Fruit fly (Drosophila melanogaster) whole organism, embryonic: ENCODE results near the gene dmrt93B.

Source experiments
- CG10267 ChIP-seq: fragments of 200-800 bp; sonication (Bioruptor generic); optimal IDR thresholded peaks from 2 replicates; lab custom pipeline; 2018; ENCODE audit warnings: missing biosample characterization, mild to moderate bottlenecking, missing genetic modification characterization, moderate library complexity
- CG12659 ChIP-seq: fragments of 200-800 bp; sonication (Bioruptor generic); optimal IDR thresholded peaks from 3 replicates; lab custom pipeline; 2017; ENCODE audit warnings: mild to moderate bottlenecking, missing biosample characterization, missing genetic modification reagents, missing genetic modification characterization
- CG13624 ChIP-seq: fragments of 200-800 bp; sonication (Bioruptor generic); optimal IDR thresholded peaks from 2 replicates; lab custom pipeline; 2016; ENCODE audit warnings: missing biosample characterization, missing genetic modification characterization
- CG15601 ChIP-seq: fragments of 200-800 bp; sonication (Bioruptor generic); optimal IDR thresholded peaks from 3 replicates; lab custom pipeline; 2019; ENCODE audit warnings: missing biosample characterization, mild to moderate bottlenecking, missing genetic modification characterization, moderate library complexity
- CG16813 ChIP-seq: fragments of 200-800 bp; sonication (Bioruptor generic); IDR thresholded peaks from 3 replicates; pipeline ENCODE4 v1.3.6; 2022; ENCODE audit warnings: missing biosample characterization, missing genetic modification characterization; ENCODE audit not compliant: partially characterized antibody
- CG17186 ChIP-seq: fragments of 200-800 bp; sonication (Bioruptor generic); optimal IDR thresholded peaks from 3 replicates; lab custom pipeline; 2017; ENCODE audit warnings: missing biosample characterization, missing genetic modification reagents, missing genetic modification characterization
- CG2116 ChIP-seq: fragments of 200-800 bp; sonication (Bioruptor generic); optimal IDR thresholded peaks from 3 replicates; lab custom pipeline; 2018; ENCODE audit warnings: missing biosample characterization, mild to moderate bottlenecking, missing genetic modification characterization
- CG2712 ChIP-seq: fragments of 200-800 bp; optimal IDR thresholded peaks from 3 replicates; lab custom pipeline; 2019; ENCODE audit warnings: missing biosample characterization, mild to moderate bottlenecking, missing genetic modification characterization, moderate library complexity
- CG31224 ChIP-seq: fragments of 200-800 bp; sonication (Bioruptor generic); IDR thresholded peaks from 2 replicates; pipeline ENCODE4 v1.3.6; 2022; ENCODE audit warnings: missing biosample characterization, missing genetic modification characterization
- CG4360 ChIP-seq: fragments of 200-800 bp; sonication (Bioruptor generic); IDR thresholded peaks from 2 replicates; pipeline ENCODE4 v1.3.6; 2022; ENCODE audit warnings: missing biosample characterization, missing genetic modification characterization
- CG4820 ChIP-seq: fragments of 200-800 bp; sonication (Bioruptor generic); optimal IDR thresholded peaks from 3 replicates; lab custom pipeline; 2016; ENCODE audit warnings: missing biosample characterization, missing genetic modification characterization
- CG6689 ChIP-seq: fragments of 200-800 bp; sonication (Bioruptor generic); IDR thresholded peaks from 2 replicates; pipeline ENCODE4 v1.3.6; 2022; ENCODE audit warnings: missing biosample characterization, missing genetic modification characterization
- CG6791 ChIP-seq: fragments of 200-800 bp; sonication (Bioruptor generic); IDR thresholded peaks from 3 replicates; pipeline ENCODE4 v1.3.6; 2022; ENCODE audit warnings: missing biosample characterization, missing genetic modification characterization; ENCODE audit not compliant: partially characterized antibody
- CG8944 ChIP-seq: fragments of 200-800 bp; sonication (Bioruptor generic); optimal IDR thresholded peaks from 3 replicates; lab custom pipeline; 2016; ENCODE audit warnings: missing biosample characterization, missing genetic modification characterization
- CoRest ChIP-seq: fragments of 200-800 bp; sonication (Bioruptor generic); optimal IDR thresholded peaks from 3 replicates; lab custom pipeline; 2018; ENCODE audit warnings: missing biosample characterization, mild to moderate bottlenecking, missing genetic modification characterization, moderate library complexity
- Dip3 ChIP-seq: fragments of 200-800 bp; sonication (Bioruptor generic); optimal IDR thresholded peaks from 3 replicates; lab custom pipeline; 2016; ENCODE audit warnings: missing biosample characterization, missing genetic modification characterization
- E2f1 ChIP-seq: fragments of 200-800 bp; sonication (Bioruptor generic); IDR thresholded peaks from 2 replicates; pipeline ENCODE4 v1.3.6; 2022; ENCODE audit warnings: missing biosample characterization, missing genetic modification characterization
- E2f2 ChIP-seq: fragments of 200-800 bp; sonication (Bioruptor generic); IDR thresholded peaks from 2 replicates; pipeline ENCODE4 v1.3.6; 2022; ENCODE audit warnings: missing biosample characterization, missing genetic modification characterization
- Fer1 ChIP-seq: fragments of 200-800 bp; sonication (Bioruptor generic); optimal IDR thresholded peaks from 2 replicates; lab custom pipeline; 2017; ENCODE audit warnings: missing biosample characterization, mild to moderate bottlenecking, missing genetic modification characterization
- Gug ChIP-seq: fragments of 200-800 bp; sonication (Bioruptor generic); IDR thresholded peaks from 4 replicates; pipeline ENCODE4 v1.3.6; 2022; ENCODE audit warnings: missing biosample characterization, missing genetic modification characterization
- HLH4C ChIP-seq: fragments of 200-800 bp; sonication (Bioruptor generic); IDR thresholded peaks from 3 replicates; pipeline ENCODE4 v1.3.6; 2022; ENCODE audit warnings: missing biosample characterization, missing genetic modification characterization; ENCODE audit not compliant: partially characterized antibody
- HmgD ChIP-seq: fragments of 200-800 bp; sonication (Bioruptor generic); optimal IDR thresholded peaks from 3 replicates; lab custom pipeline; 2016; ENCODE audit warnings: missing biosample characterization, missing genetic modification characterization
- HmgZ ChIP-seq: fragments of 200-800 bp; sonication (Bioruptor generic); optimal IDR thresholded peaks from 2 replicates; lab custom pipeline; 2018; ENCODE audit warnings: missing biosample characterization, mild to moderate bottlenecking, missing genetic modification characterization
- Hmr ChIP-seq: fragments of 200-800 bp; sonication (Bioruptor generic); optimal IDR thresholded peaks from 3 replicates; lab custom pipeline; 2017; ENCODE audit warnings: mild to moderate bottlenecking, missing biosample characterization, missing genetic modification reagents, missing genetic modification characterization
- Lhr ChIP-seq: fragments of 200-800 bp; sonication (Bioruptor generic); optimal IDR thresholded peaks from 3 replicates; lab custom pipeline; 2017; ENCODE audit warnings: mild to moderate bottlenecking, missing biosample characterization, missing genetic modification reagents, missing genetic modification characterization
- MESR4 ChIP-seq: fragments of 200-800 bp; sonication (Bioruptor generic); optimal IDR thresholded peaks from 2 replicates; lab custom pipeline; 2018; ENCODE audit warnings: missing biosample characterization, mild to moderate bottlenecking, missing genetic modification characterization, moderate library complexity
- Max ChIP-seq: fragments of 200-800 bp; sonication (Bioruptor generic); optimal IDR thresholded peaks from 2 replicates; lab custom pipeline; 2016; ENCODE audit warnings: missing biosample characterization, mild to moderate bottlenecking, missing genetic modification characterization
- Med ChIP-seq: fragments of 200-800 bp; sonication (Bioruptor generic); peaks from one replicate; lab custom pipeline; 2016; ENCODE audit warnings: missing biosample characterization, missing genetic modification characterization, mild to moderate bottlenecking, inconsistent platforms, moderate library complexity
- NC2β ChIP-seq: fragments of 200-800 bp; sonication (Bioruptor generic); optimal IDR thresholded peaks from 2 replicates; lab custom pipeline; 2016; ENCODE audit warnings: missing biosample characterization, missing genetic modification characterization
- Nf-YB ChIP-seq: fragments of 200-800 bp; sonication (Bioruptor generic); optimal IDR thresholded peaks from 3 replicates; lab custom pipeline; 2019; ENCODE audit warnings: missing biosample characterization, mild to moderate bottlenecking, missing genetic modification characterization, moderate library complexity
- Nf-YC ChIP-seq: fragments of 200-800 bp; optimal IDR thresholded peaks from 3 replicates; lab custom pipeline; 2019; ENCODE audit warnings: missing biosample characterization, mild to moderate bottlenecking, missing genetic modification characterization, moderate library complexity
- Pdp1 ChIP-seq, 2 experiments: fragments of 200-800 bp; sonication (Bioruptor generic); optimal IDR thresholded peaks; 3 replicates each; lab custom pipeline; 2016; ENCODE audit warnings: missing biosample characterization in 2 of 2, missing genetic modification characterization in 2 of 2, mild to moderate bottlenecking in 1 of 2, moderate library complexity in 1 of 2
- Sin3A ChIP-seq: fragments of >200 bp; optimal IDR thresholded peaks from 2 replicates; lab custom pipeline; 2018
- ab ChIP-seq: fragments of 200-800 bp; sonication (Bioruptor generic); optimal IDR thresholded peaks from 2 replicates; lab custom pipeline; 2016; ENCODE audit warnings: missing biosample characterization, missing genetic modification characterization
- aop ChIP-seq: fragments of 200-800 bp; sonication (Bioruptor generic); IDR thresholded peaks from 2 replicates; pipeline ENCODE4 v1.3.6; 2022; ENCODE audit warnings: missing biosample characterization, missing genetic modification characterization
- chn ChIP-seq: fragments of 200-800 bp; sonication (Bioruptor generic); optimal IDR thresholded peaks from 2 replicates; lab custom pipeline; 2016; ENCODE audit warnings: missing biosample characterization, missing genetic modification characterization
- dm ChIP-seq: fragments of 200-800 bp; sonication (Bioruptor generic); optimal IDR thresholded peaks from 3 replicates; lab custom pipeline; 2016; ENCODE audit warnings: missing biosample characterization, missing genetic modification characterization
- dmrt99B ChIP-seq: fragments of 200-800 bp; sonication (Bioruptor generic); optimal IDR thresholded peaks from 2 replicates; lab custom pipeline; 2018; ENCODE audit warnings: missing biosample characterization, mild to moderate bottlenecking, missing genetic modification characterization, moderate library complexity
- grn ChIP-seq: fragments of 200-800 bp; sonication (Bioruptor generic); optimal IDR thresholded peaks from 3 replicates; lab custom pipeline; 2017; ENCODE audit warnings: missing biosample characterization, missing genetic modification characterization
- insv ChIP-seq, 2 experiments: fragments of 200-800 bp; sonication (Bioruptor generic); optimal IDR thresholded peaks; 3 replicates each; lab custom pipeline; 2016 to 2018; ENCODE audit warnings: missing biosample characterization in 2 of 2, missing genetic modification characterization in 2 of 2
- knrl ChIP-seq: fragments of 200-800 bp; sonication (Bioruptor generic); IDR thresholded peaks from 3 replicates; pipeline ENCODE4 v1.3.6; 2022; ENCODE audit warnings: missing biosample characterization, missing genetic modification characterization; ENCODE audit not compliant: partially characterized antibody
- mld ChIP-seq: fragments of 200-800 bp; sonication (Bioruptor generic); IDR thresholded peaks from 3 replicates; pipeline ENCODE4 v1.3.6; 2022; ENCODE audit warnings: missing biosample characterization, missing genetic modification characterization; ENCODE audit not compliant: partially characterized antibody
- nmo ChIP-seq: fragments of 200-800 bp; sonication (Bioruptor generic); optimal IDR thresholded peaks from 2 replicates; lab custom pipeline; 2018; ENCODE audit warnings: missing biosample characterization, mild to moderate bottlenecking, missing genetic modification characterization, moderate library complexity
- pita ChIP-seq: fragments of 200-800 bp; sonication (Bioruptor generic); optimal IDR thresholded peaks from 2 replicates; lab custom pipeline; 2017; ENCODE audit warnings: missing biosample characterization, mild to moderate bottlenecking, missing genetic modification characterization
- psq ChIP-seq: fragments of 200-800 bp; sonication (Bioruptor generic); optimal IDR thresholded peaks from 2 replicates; lab custom pipeline; 2017; ENCODE audit warnings: missing biosample characterization, missing genetic modification characterization
- pzg ChIP-seq: fragments of 200-800 bp; sonication (Bioruptor generic); optimal IDR thresholded peaks from 3 replicates; lab custom pipeline; 2018; ENCODE audit warnings: missing biosample characterization, mild to moderate bottlenecking, missing genetic modification characterization, moderate library complexity
- row ChIP-seq: fragments of 200-800 bp; sonication (Bioruptor generic); IDR thresholded peaks from 3 replicates; pipeline ENCODE4 v1.3.6; 2022; ENCODE audit warnings: missing biosample characterization, missing genetic modification characterization
- sd ChIP-seq: fragments of 200-800 bp; sonication (Bioruptor generic); optimal IDR thresholded peaks from 3 replicates; lab custom pipeline; 2018; ENCODE audit warnings: missing biosample characterization, mild to moderate bottlenecking, missing genetic modification characterization, moderate library complexity
- sens ChIP-seq: fragments of 200-800 bp; sonication (Bioruptor generic); peaks from one replicate; lab custom pipeline; 2016; ENCODE audit warnings: missing biosample characterization, missing genetic modification characterization
- usp ChIP-seq: fragments of >200 bp; optimal IDR thresholded peaks from 2 replicates; lab custom pipeline; 2017; ENCODE audit warnings: missing biosample characterization, missing genetic modification characterization
- zen ChIP-seq: fragments of 200-800 bp; sonication (Bioruptor generic); optimal IDR thresholded peaks from 3 replicates; lab custom pipeline; 2018; ENCODE audit warnings: missing biosample characterization, mild to moderate bottlenecking, missing genetic modification characterization, moderate library complexity

The dmrt93B gene

DNA sequence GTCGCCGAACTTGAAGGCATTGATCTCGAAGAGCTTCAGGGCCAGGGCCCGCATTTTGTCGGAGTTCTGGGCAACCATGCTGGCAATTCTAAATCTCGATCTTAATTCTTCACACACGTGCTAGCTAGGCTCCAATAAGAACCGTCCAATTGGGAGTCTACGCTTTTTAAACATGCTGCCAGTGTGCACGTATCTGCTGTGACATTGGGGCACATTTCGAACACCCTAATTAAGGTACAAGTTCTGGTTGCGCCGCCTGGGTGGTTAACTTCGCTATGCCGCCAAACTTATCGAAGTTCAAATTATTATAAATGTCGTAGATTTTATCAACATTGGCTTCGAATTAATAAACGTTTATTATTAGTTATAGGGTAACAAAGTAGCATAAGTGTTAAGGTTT lies 666 bp upstream of the dmrt93B start, which contains the start of gene r-l (continued):
- no peak for TF ChIP-seq psq (GFP tag; lab: Kevin White, UChicago)
- TF ChIP-seq MESR4 (GFP tag; lab: Kevin White, UChicago) = peak; percentile 62
- TF ChIP-seq CoRest (tag; lab: Kevin White, UChicago) = peak; percentile 45
- peak; percentile 45 for TF ChIP-seq CG10267 (tag; lab: Kevin White, UChicago)
- peak; percentile 69 for TF ChIP-seq CG13624 (GFP tag; lab: Kevin White, UChicago)
- peak; percentile 98 for TF ChIP-seq pzg (GFP tag; lab: Kevin White, UChicago)
- peak; percentile 86 for TF ChIP-seq HmgZ (tag; lab: Kevin White, UChicago)
- TF ChIP-seq dm (GFP tag; lab: Kevin White, UChicago) = peak; percentile 92
- TF ChIP-seq HmgD = peak; percentile 72
- TF ChIP-seq Lhr (GFP tag; lab: Kevin White, UChicago) = peak; percentile 79
- TF ChIP-seq CG4820 (GFP tag; lab: Kevin White, UChicago) = no peak
- TF ChIP-seq CG16813 = no peak
- TF ChIP-seq CG12659 (GFP tag; lab: Kevin White, UChicago) = peak; percentile 56
- TF ChIP-seq HLH4C = peak; percentile 19; the same call in 1 of the 3 replicates
- peak; percentile 95 for TF ChIP-seq CG17186 (GFP tag; lab: Kevin White, UChicago)
- no peak for TF ChIP-seq CG6689 (GFP tag; lab: Robert Waterston, UW)
- TF ChIP-seq CG15601 (tag; lab: Kevin White, UChicago) = peak; percentile 27
- TF ChIP-seq usp (GFP tag; lab: Kevin White, UChicago) = no peak
- TF ChIP-seq pita (GFP tag; lab: Kevin White, UChicago) = peak; percentile 70
- peak; percentile 27 for TF ChIP-seq Fer1 (GFP tag; lab: Kevin White, UChicago)
- TF ChIP-seq E2f2 (GFP tag; lab: Robert Waterston, UW) = peak; percentile 100
- peak; percentile 31 for TF ChIP-seq nmo (GFP tag; lab: Kevin White, UChicago)
- TF ChIP-seq Nf-YB (GFP tag; lab: Kevin White, UChicago) = peak; percentile 20
- TF ChIP-seq NC2β (GFP tag; lab: Kevin White, UChicago) = peak; percentile 18
- TF ChIP-seq insv (GFP tag; optimal IDR thresholded peaks at IDR 0.05; lab: Kevin White, UChicago) = peak; percentile 96 to 99
- TF ChIP-seq CG2712 (tag; lab: Kevin White, UChicago) = peak; percentile 39
- TF ChIP-seq zen = peak; percentile 76
- TF ChIP-seq CG6791 (GFP tag; lab: Robert Waterston, UW) = peak; percentile 43; the same call in 2 of the 3 replicates
- peak; percentile 65 for TF ChIP-seq sens
- TF ChIP-seq Med = peak; percentile 88
- TF ChIP-seq Max = peak; percentile 62
- TF ChIP-seq Hmr (GFP tag; lab: Kevin White, UChicago) = peak; percentile 46
- peak; percentile 43 for TF ChIP-seq grn
- no peak for TF ChIP-seq mld (GFP tag; lab: Robert Waterston, UW)
- TF ChIP-seq dmrt99B = no peak
- peak in 1 of 2 experiments; percentile 51 for TF ChIP-seq Pdp1 (GFP tag; optimal IDR thresholded peaks at IDR 0.05; lab: Kevin White, UChicago)
- TF ChIP-seq chn = peak; percentile 8
- TF ChIP-seq CG8944 = peak; percentile 8
- no peak for TF ChIP-seq ab (GFP tag; lab: Kevin White, UChicago)
- TF ChIP-seq aop (GFP tag; lab: Robert Waterston, UW) = no peak
- TF ChIP-seq CG31224 (GFP tag; lab: Robert Waterston, UW) = no peak
- no peak for TF ChIP-seq CG4360 (GFP tag; lab: Robert Waterston, UW)
- TF ChIP-seq Nf-YC (tag; lab: Kevin White, UChicago) = peak; percentile 80
- peak; percentile 31; the same call in 1 of the 3 replicates for TF ChIP-seq row
- peak; percentile 15 for TF ChIP-seq Dip3 (GFP tag; lab: Kevin White, UChicago)
- TF ChIP-seq Sin3A (lab: Kevin White, UChicago) = peak; percentile 61
- TF ChIP-seq sd (tag; lab: Kevin White, UChicago) = peak; percentile 20
- peak; percentile 73 for TF ChIP-seq CG2116 (GFP tag; lab: Kevin White, UChicago)
- no peak for TF ChIP-seq Gug
- no peak for TF ChIP-seq E2f1
- TF ChIP-seq knrl (GFP tag; lab: Robert Waterston, UW) = peak; percentile 45; the same call in 1 of the 3 replicates
